Worm (Caenorhabditis elegans) whole organism, L2 larva: ENCODE measurements around the gene hot-9.

Experiments used
- Y55F3AM.14 ChIP-seq: fragments of 200-800 bp; sonication (Bioruptor generic); optimal IDR thresholded peaks from 2 replicates; lab custom pipeline; 2018; ENCODE audit warnings: mild to moderate bottlenecking, missing genetic modification characterization, missing compliant biosample characterization
- elt-3 ChIP-seq: sonication (generic microtip); optimal IDR thresholded peaks from 2 replicates; lab custom pipeline; 2017; ENCODE audit warnings: missing biosample characterization, missing genetic modification characterization
- lin-11 ChIP-seq: fragments of 150-350 bp; sonication (generic microtip); optimal IDR thresholded peaks from 2 replicates; lab custom pipeline; 2014; ENCODE audit warnings: missing biosample characterization, missing genetic modification characterization, inconsistent platforms, mixed read lengths
- nhr-21 ChIP-seq: fragments of 150-350 bp; optimal IDR thresholded peaks from 2 replicates; lab custom pipeline; 2014; ENCODE audit warnings: missing biosample characterization, missing genetic modification characterization
- nhr-6 ChIP-seq: fragments of 150-350 bp; optimal IDR thresholded peaks from 2 replicates; lab custom pipeline; 2014; ENCODE audit warnings: missing biosample characterization, missing genetic modification characterization
- nhr-77 ChIP-seq: fragments of 150-350 bp; optimal IDR thresholded peaks from 2 replicates; lab custom pipeline; 2014; ENCODE audit warnings: missing biosample characterization, missing genetic modification characterization
- unc-62 ChIP-seq: fragments of 150-350 bp; optimal IDR thresholded peaks from 2 replicates; lab custom pipeline; 2014; ENCODE audit warnings: missing biosample characterization, missing genetic modification reagents, missing genetic modification characterization
- ztf-4 ChIP-seq: fragments of 150-350 bp; optimal IDR thresholded peaks from 2 replicates; lab custom pipeline; 2014; ENCODE audit warnings: missing biosample characterization, missing genetic modification characterization

Gene hot-9

ce11 chrIV:4993128-4993527 lies 52.2 kb downstream of the hot-9 start:
- no peak for TF ChIP-seq nhr-77 (tag; lab: Kevin White, UChicago)

- TF ChIP-seq Y55F3AM.14 (GFP tag; lab: Kevin White, UChicago) (no peak), nhr-21 (no peak), nhr-6 (tag; lab: Kevin White, UChicago) (no peak), lin-11 (no peak), elt-3 (tag; lab: Kevin White, UChicago) (no peak), unc-62 (GFP tag; lab: Kevin White, UChicago) (no peak), ztf-4 (no peak)
Observed at ce11 chrIV:4992089-4992488, 53.2 kb downstream of the hot-9 start, which contains the start of gene str-162. TSS of gene str-162 (plus strand) at chrIV:4992389.
